Fruit fly (Drosophila melanogaster) Kc167 (cell line): ENCODE measurements around the gene CG10336.

ENCODE experiments used
- Myc ChIP-seq: fragments of >200 bp; optimal IDR thresholded peaks from 2 replicates; lab custom pipeline; 2017; ENCODE audit warnings: missing external identifiers
- Sin3A ChIP-seq: fragments of >200 bp; optimal IDR thresholded peaks from 2 replicates; lab custom pipeline; 2018; ENCODE audit warnings: missing external identifiers

dm6 chr2L:18673185-18673584 is 16.1 kb upstream of the CG10336 start, which contains the start of gene CG43339:
- TF ChIP-seq Sin3A (lab: Kevin White, UChicago), result no peak
- no peak for TF ChIP-seq Myc
